Fruit fly (Drosophila melanogaster) whole organism, embryonic: ENCODE measurements around the gene kdn.

ENCODE experiments used
- ATbp ChIP-seq: fragments of 200-800 bp; sonication (Bioruptor generic); optimal IDR thresholded peaks from 2 replicates; lab custom pipeline; 2017; ENCODE audit warnings: missing biosample characterization, mild to moderate bottlenecking, missing genetic modification characterization, missing genetic modification reagents
- Ada2b ChIP-seq: fragments of 200-800 bp; sonication (Bioruptor generic); IDR thresholded peaks from 2 replicates; pipeline ENCODE4 v1.3.6; 2022; ENCODE audit warnings: missing biosample characterization, missing genetic modification characterization
- Antp ChIP-seq: fragments of 200-800 bp; sonication (Bioruptor generic); optimal IDR thresholded peaks from 3 replicates; lab custom pipeline; 2016; ENCODE audit warnings: missing biosample characterization, missing genetic modification characterization
- Bteb2 ChIP-seq: fragments of 200-800 bp; sonication (Bioruptor generic); optimal IDR thresholded peaks from 2 replicates; lab custom pipeline; 2016; ENCODE audit warnings: missing biosample characterization, missing genetic modification characterization
- CG10147 ChIP-seq: fragments of 200-800 bp; sonication (Bioruptor generic); optimal IDR thresholded peaks from 2 replicates; lab custom pipeline; 2019; ENCODE audit warnings: missing biosample characterization, mild to moderate bottlenecking, missing genetic modification characterization, moderate library complexity
- CG10565 ChIP-seq: fragments of 200-800 bp; sonication (Bioruptor generic); optimal IDR thresholded peaks from 3 replicates; lab custom pipeline; 2016; ENCODE audit warnings: missing biosample characterization, mild to moderate bottlenecking, missing genetic modification characterization
- CG11696 ChIP-seq: fragments of 200-800 bp; sonication (Bioruptor generic); IDR thresholded peaks from 2 replicates; pipeline ENCODE4 v1.3.6; 2022; ENCODE audit warnings: missing biosample characterization, missing genetic modification characterization
- CG12104 ChIP-seq: fragments of 200-800 bp; sonication (Bioruptor generic); optimal IDR thresholded peaks from 3 replicates; lab custom pipeline; 2016; ENCODE audit warnings: missing biosample characterization, missing genetic modification characterization
- CG13123 ChIP-seq: fragments of 200-800 bp; sonication (Bioruptor generic); optimal IDR thresholded peaks from 2 replicates; lab custom pipeline; 2016; ENCODE audit warnings: missing biosample characterization, missing genetic modification characterization
- CG17912 ChIP-seq: fragments of 200-800 bp; sonication (Bioruptor generic); optimal IDR thresholded peaks from 2 replicates; lab custom pipeline; 2018; ENCODE audit warnings: missing biosample characterization, mild to moderate bottlenecking, missing genetic modification characterization
- CG18476 ChIP-seq: fragments of 200-800 bp; sonication (Bioruptor generic); optimal IDR thresholded peaks from 2 replicates; lab custom pipeline; 2016; ENCODE audit warnings: missing biosample characterization, mild to moderate bottlenecking, missing genetic modification characterization
- CG18764 ChIP-seq: fragments of 200-800 bp; sonication (Bioruptor generic); optimal IDR thresholded peaks from 3 replicates; lab custom pipeline; 2016; ENCODE audit warnings: missing biosample characterization, missing genetic modification characterization
- CG2116 ChIP-seq: fragments of 200-800 bp; sonication (Bioruptor generic); optimal IDR thresholded peaks from 3 replicates; lab custom pipeline; 2018; ENCODE audit warnings: missing biosample characterization, mild to moderate bottlenecking, missing genetic modification characterization
- CG2199 ChIP-seq: fragments of 200-800 bp; sonication (Bioruptor generic); IDR thresholded peaks from 3 replicates; pipeline ENCODE4 v1.3.6; 2022; ENCODE audit warnings: missing biosample characterization, missing genetic modification characterization
- CG2202 ChIP-seq: fragments of 200-800 bp; sonication (Bioruptor generic); optimal IDR thresholded peaks from 2 replicates; lab custom pipeline; 2018; ENCODE audit warnings: missing biosample characterization, mild to moderate bottlenecking, missing genetic modification characterization
- CG2712 ChIP-seq: fragments of 200-800 bp; optimal IDR thresholded peaks from 3 replicates; lab custom pipeline; 2019; ENCODE audit warnings: missing biosample characterization, mild to moderate bottlenecking, missing genetic modification characterization, moderate library complexity
- CG2889 ChIP-seq: fragments of 200-800 bp; sonication (Bioruptor generic); IDR thresholded peaks from 3 replicates; pipeline ENCODE4 v1.3.6; 2022; ENCODE audit warnings: missing biosample characterization, missing genetic modification characterization
- CG32767 ChIP-seq: fragments of 200-800 bp; sonication (Bioruptor generic); IDR thresholded peaks from 2 replicates; pipeline ENCODE4 v1.3.6; 2022; ENCODE audit warnings: missing biosample characterization, missing genetic modification characterization
- CG6254 ChIP-seq: fragments of 200-800 bp; sonication (Bioruptor generic); optimal IDR thresholded peaks from 3 replicates; lab custom pipeline; 2017; ENCODE audit warnings: mild to moderate bottlenecking, missing biosample characterization, missing genetic modification reagents, missing genetic modification characterization
- CG7271 ChIP-seq: fragments of 200-800 bp; sonication (Bioruptor generic); optimal IDR thresholded peaks from 2 replicates; lab custom pipeline; 2018; ENCODE audit warnings: missing biosample characterization, mild to moderate bottlenecking, missing genetic modification characterization, moderate library complexity
- CG7963 ChIP-seq: fragments of 200-800 bp; sonication (Bioruptor generic); IDR thresholded peaks from 3 replicates; pipeline ENCODE4 v1.3.6; 2022; ENCODE audit warnings: missing biosample characterization, missing genetic modification characterization; ENCODE audit not compliant: partially characterized antibody
- CG8290 ChIP-seq, 3 experiments: fragments of 200-800 bp; sonication (Bioruptor generic); optimal IDR thresholded peaks; 2 replicates each; lab custom pipeline; 2016 to 2019; ENCODE audit warnings: missing biosample characterization in 3 of 3, missing genetic modification characterization in 3 of 3, mild to moderate bottlenecking in 2 of 3, moderate library complexity in 1 of 3
- CG8924 ChIP-seq: fragments of 200-800 bp; optimal IDR thresholded peaks from 3 replicates; lab custom pipeline; 2019; ENCODE audit warnings: missing biosample characterization, mild to moderate bottlenecking, missing genetic modification characterization, moderate library complexity
- CG9609 ChIP-seq: fragments of 200-800 bp; sonication (Bioruptor generic); optimal IDR thresholded peaks from 3 replicates; lab custom pipeline; 2016; ENCODE audit warnings: missing biosample characterization, missing genetic modification characterization
- CG9876 ChIP-seq: fragments of 200-800 bp; sonication (Bioruptor generic); optimal IDR thresholded peaks from 2 replicates; lab custom pipeline; 2016; ENCODE audit warnings: missing biosample characterization, missing genetic modification characterization
- Dip3 ChIP-seq: fragments of 200-800 bp; sonication (Bioruptor generic); optimal IDR thresholded peaks from 3 replicates; lab custom pipeline; 2016; ENCODE audit warnings: missing biosample characterization, missing genetic modification characterization
- Doc2 ChIP-seq: fragments of 200-800 bp; sonication (Bioruptor generic); IDR thresholded peaks from 2 replicates; pipeline ENCODE4 v1.3.6; 2022; ENCODE audit warnings: missing biosample characterization, missing genetic modification characterization
- Hand ChIP-seq: fragments of 200-800 bp; sonication (Bioruptor generic); optimal IDR thresholded peaks from 2 replicates; lab custom pipeline; 2017; ENCODE audit warnings: mild to moderate bottlenecking, missing biosample characterization, missing genetic modification reagents, missing genetic modification characterization
- Hey ChIP-seq: fragments of 200-800 bp; sonication (Bioruptor generic); optimal IDR thresholded peaks from 3 replicates; lab custom pipeline; 2018; ENCODE audit warnings: missing biosample characterization, mild to moderate bottlenecking, missing genetic modification characterization
- Hmx ChIP-seq: fragments of 200-800 bp; sonication (Bioruptor generic); optimal IDR thresholded peaks from 2 replicates; lab custom pipeline; 2016; ENCODE audit warnings: missing biosample characterization, missing genetic modification characterization
- Neu2 ChIP-seq: fragments of 200-800 bp; sonication (Bioruptor generic); optimal IDR thresholded peaks from 3 replicates; lab custom pipeline; 2016; ENCODE audit warnings: missing biosample characterization, missing genetic modification characterization, borderline replicate concordance
- Sin3A ChIP-seq: fragments of >200 bp; optimal IDR thresholded peaks from 2 replicates; lab custom pipeline; 2018
- Usf ChIP-seq: fragments of 200-800 bp; sonication (Bioruptor generic); optimal IDR thresholded peaks from 2 replicates; lab custom pipeline; 2017; ENCODE audit warnings: missing genotype, missing biosample characterization, missing genetic modification characterization
- Xrp1 ChIP-seq: fragments of 200-800 bp; sonication (Bioruptor generic); IDR thresholded peaks from 2 replicates; pipeline ENCODE4 v1.3.6; 2022; ENCODE audit warnings: missing biosample characterization, missing genetic modification characterization
- bbx ChIP-seq: fragments of 200-800 bp; sonication (Bioruptor generic); IDR thresholded peaks from 2 replicates; pipeline ENCODE4 v1.3.6; 2022; ENCODE audit warnings: missing biosample characterization, missing genetic modification characterization; ENCODE audit not compliant: partially characterized antibody
- eyg ChIP-seq: fragments of 200-800 bp; sonication (Bioruptor generic); optimal IDR thresholded peaks from 3 replicates; lab custom pipeline; 2016; ENCODE audit warnings: missing biosample characterization, missing genetic modification characterization
- h ChIP-seq: fragments of >200 bp; optimal IDR thresholded peaks from 2 replicates; lab custom pipeline; 2017
- jigr1 ChIP-seq: fragments of 200-800 bp; sonication (Bioruptor generic); IDR thresholded peaks from 3 replicates; pipeline ENCODE4 v1.3.6; 2022; ENCODE audit warnings: missing biosample characterization, missing genetic modification characterization
- oc ChIP-seq: fragments of 200-800 bp; sonication (Bioruptor generic); optimal IDR thresholded peaks from 2 replicates; lab custom pipeline; 2018; ENCODE audit warnings: missing biosample characterization, mild to moderate bottlenecking, missing genetic modification characterization, moderate library complexity
- pho ChIP-seq: fragments of 200-800 bp; sonication (Bioruptor generic); optimal IDR thresholded peaks from 2 replicates; lab custom pipeline; 2016; ENCODE audit warnings: missing biosample characterization, missing genetic modification characterization
- phol ChIP-seq: fragments of 200-800 bp; sonication (Bioruptor generic); optimal IDR thresholded peaks from 3 replicates; lab custom pipeline; 2018; ENCODE audit warnings: missing biosample characterization, mild to moderate bottlenecking, missing genetic modification characterization, moderate library complexity
- pros ChIP-seq: fragments of 200-800 bp; sonication (Bioruptor generic); optimal IDR thresholded peaks from 3 replicates; lab custom pipeline; 2019; ENCODE audit warnings: missing biosample characterization, mild to moderate bottlenecking, missing genetic modification characterization, moderate library complexity
- ro ChIP-seq: fragments of 200-800 bp; sonication (Bioruptor generic); IDR thresholded peaks from 2 replicates; pipeline ENCODE4 v1.3.6; 2022; ENCODE audit warnings: missing biosample characterization, missing genetic modification characterization
- sim ChIP-seq: fragments of 200-800 bp; sonication (Bioruptor generic); IDR thresholded peaks from 2 replicates; pipeline ENCODE4 v1.3.6; 2022; ENCODE audit warnings: missing biosample characterization, missing genetic modification characterization
- sr ChIP-seq: fragments of 200-800 bp; sonication (Bioruptor generic); IDR thresholded peaks from 3 replicates; pipeline ENCODE4 v1.3.6; 2022; ENCODE audit warnings: missing biosample characterization, missing genetic modification characterization
- stc ChIP-seq: fragments of 200-800 bp; sonication (Bioruptor generic); IDR thresholded peaks from 2 replicates; pipeline ENCODE4 v1.3.6; 2022; ENCODE audit warnings: missing biosample characterization, missing genetic modification characterization
- tap ChIP-seq: fragments of 200-800 bp; optimal IDR thresholded peaks from 3 replicates; lab custom pipeline; 2019; ENCODE audit warnings: missing biosample characterization, mild to moderate bottlenecking, missing genetic modification characterization, moderate library complexity
- tgo ChIP-seq: fragments of 200-800 bp; sonication (Bioruptor generic); IDR thresholded peaks from 3 replicates; pipeline ENCODE4 v1.3.6; 2022; ENCODE audit warnings: missing biosample characterization, missing genetic modification characterization
- tup ChIP-seq: fragments of 200-800 bp; sonication (Bioruptor generic); optimal IDR thresholded peaks from 2 replicates; lab custom pipeline; 2016; ENCODE audit warnings: missing biosample characterization, mild to moderate bottlenecking, missing genetic modification characterization, moderate library complexity
- wdn ChIP-seq: fragments of 200-800 bp; sonication (Bioruptor generic); IDR thresholded peaks from 2 replicates; pipeline ENCODE4 v1.3.6; 2022; ENCODE audit warnings: missing biosample characterization, missing genetic modification characterization
- zen ChIP-seq: fragments of 200-800 bp; sonication (Bioruptor generic); optimal IDR thresholded peaks from 3 replicates; lab custom pipeline; 2018; ENCODE audit warnings: missing biosample characterization, mild to moderate bottlenecking, missing genetic modification characterization, moderate library complexity

Gene kdn

DNA sequence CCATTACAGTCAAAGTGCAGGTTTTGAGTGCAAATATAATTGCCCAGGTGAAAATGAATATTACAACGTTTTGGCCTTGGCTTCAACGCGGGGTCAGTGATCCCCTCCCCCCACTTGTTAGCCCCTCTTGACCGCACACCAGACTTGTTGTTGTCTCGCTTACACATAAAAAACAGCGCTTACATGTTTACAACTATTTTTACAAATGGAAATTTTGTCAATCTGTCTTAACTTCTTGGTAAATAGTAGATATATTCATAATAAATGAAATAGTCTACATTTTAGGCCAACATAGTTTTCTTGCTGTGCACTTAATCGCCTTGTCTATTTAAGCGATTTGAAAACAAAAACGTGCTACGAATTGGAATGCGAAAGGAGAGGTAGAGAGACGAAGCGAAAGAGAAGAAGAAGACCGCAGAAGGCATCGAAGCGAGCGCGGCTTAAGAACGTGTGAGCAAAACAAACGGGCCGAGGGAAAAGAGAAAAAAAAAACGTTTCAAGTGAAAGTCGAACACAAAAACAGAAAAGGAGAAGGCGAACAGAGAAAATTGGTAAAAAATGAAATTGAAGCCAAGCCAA is 10.4 kb upstream of the kdn start (continued):
- no peak for TF ChIP-seq Neu2 (GFP tag; lab: Kevin White, UChicago)
- no peak for TF ChIP-seq CG7963
- TF ChIP-seq Dip3 (GFP tag; lab: Kevin White, UChicago) = peak; percentile 51
- peak; percentile 66 for TF ChIP-seq CG2712 (tag; lab: Kevin White, UChicago)
- no peak for TF ChIP-seq ro
- TF ChIP-seq CG2889 (GFP tag; lab: Robert Waterston, UW) = peak; percentile 57; the same call in 1 of the 3 replicates
- TF ChIP-seq Sin3A (lab: Kevin White, UChicago) = no peak
- TF ChIP-seq tap = peak; percentile 53
- no peak for TF ChIP-seq pros (GFP tag; lab: Kevin White, UChicago)
- TF ChIP-seq CG6254 = no peak
- no peak for TF ChIP-seq CG7271 (tag; lab: Kevin White, UChicago)
- peak; percentile 29 for TF ChIP-seq CG18476 (GFP tag; lab: Kevin White, UChicago)
- no peak for TF ChIP-seq Doc2
- TF ChIP-seq CG2116 (GFP tag; lab: Kevin White, UChicago) = no peak
- TF ChIP-seq CG32767 (GFP tag; lab: Robert Waterston, UW) = peak; percentile 66; the same call in 1 of the 2 replicates
- no peak for TF ChIP-seq CG17912 (GFP tag; lab: Kevin White, UChicago)
- no peak for TF ChIP-seq pho (GFP tag; lab: Kevin White, UChicago)
- peak; percentile 57 for TF ChIP-seq phol
- TF ChIP-seq jigr1 (GFP tag; lab: Robert Waterston, UW) = no peak
- no peak for TF ChIP-seq tup (GFP tag; lab: Kevin White, UChicago)
- peak; percentile 18; the same call in 1 of the 2 replicates for TF ChIP-seq sim (GFP tag; lab: Robert Waterston, UW)
- no peak for TF ChIP-seq wdn (GFP tag; lab: Robert Waterston, UW)
- no peak for TF ChIP-seq CG10565 (GFP tag; lab: Kevin White, UChicago)
- peak; percentile 46 for TF ChIP-seq CG8924 (tag; lab: Kevin White, UChicago)
- TF ChIP-seq Hey (tag; lab: Kevin White, UChicago) = no peak
- TF ChIP-seq CG18764 (GFP tag; lab: Kevin White, UChicago) = peak; percentile 12
- TF ChIP-seq Hand = no peak
- TF ChIP-seq tgo (GFP tag; lab: Robert Waterston, UW) = peak; percentile 68
- peak; percentile 20 for TF ChIP-seq Hmx
- no peak for TF ChIP-seq CG9609 (GFP tag; lab: Kevin White, UChicago)
- TF ChIP-seq sr = no peak
- peak; percentile 65 for TF ChIP-seq ATbp (GFP tag; lab: Kevin White, UChicago)
- no peak for TF ChIP-seq CG13123 (GFP tag; lab: Kevin White, UChicago)
- TF ChIP-seq stc (GFP tag; lab: Robert Waterston, UW) = peak; percentile 61
- TF ChIP-seq Ada2b (GFP tag; lab: Robert Waterston, UW) = peak; percentile 56
- no peak for TF ChIP-seq eyg (GFP tag; lab: Kevin White, UChicago)
- TF ChIP-seq Antp = peak; percentile 3
- TF ChIP-seq Bteb2 (GFP tag; lab: Kevin White, UChicago) = peak; percentile 6
- TF ChIP-seq CG2202 = no peak
- no peak for TF ChIP-seq CG9876 (GFP tag; lab: Kevin White, UChicago)
- no peak for TF ChIP-seq zen (tag; lab: Kevin White, UChicago)
- TF ChIP-seq CG8290 (GFP tag; optimal IDR thresholded peaks at IDR 0.05; lab: Kevin White, UChicago) = no peak
- TF ChIP-seq CG8290 (tag; optimal IDR thresholded peaks at IDR 0.05; lab: Kevin White, UChicago) = peak in 1 of 2 experiments; percentile 70
- no peak for TF ChIP-seq h (lab: Kevin White, UChicago)
- TF ChIP-seq bbx (GFP tag; lab: Robert Waterston, UW) = no peak
- TF ChIP-seq CG2199 (GFP tag; lab: Robert Waterston, UW) = no peak
- TF ChIP-seq Xrp1 (GFP tag; lab: Robert Waterston, UW) = peak; percentile 75
- TF ChIP-seq CG10147 (GFP tag; lab: Kevin White, UChicago) = peak; percentile 16
- peak; percentile 41 for TF ChIP-seq CG12104 (GFP tag; lab: Kevin White, UChicago)
- TF ChIP-seq CG11696 = 0 out of 2 replicates have a peak, but pooled peaks have one; percentile 29
- peak; percentile 96 for TF ChIP-seq oc (tag; lab: Kevin White, UChicago)
- TF ChIP-seq Usf (GFP tag; lab: Kevin White, UChicago) = no peak
